Fruit fly (Drosophila melanogaster) whole organism, wandering third instar larva: Measurements from ENCODE around the gene CG9691.

Experiments used
- HLH106 ChIP-seq: fragments of 200-800 bp; optimal IDR thresholded peaks from 3 replicates; lab custom pipeline; 2019; ENCODE audit warnings: missing biosample characterization, mild to moderate bottlenecking, missing genetic modification characterization, moderate library complexity
- Hr78 ChIP-seq: fragments of >200 bp; optimal IDR thresholded peaks from 2 replicates; lab custom pipeline; 2017; ENCODE audit warnings: missing biosample characterization, missing genetic modification characterization
- N ChIP-seq: fragments of >200 bp; optimal IDR thresholded peaks from 2 replicates; lab custom pipeline; 2018; ENCODE audit warnings: missing biosample characterization, missing external identifiers, missing genetic modification characterization
- Rel ChIP-seq, 2 experiments: fragments of 200-800 bp; sonication (Bioruptor generic) in 1 of 2; optimal IDR thresholded peaks; 2 replicates in 1 of 2; 3 replicates in 1 of 2; lab custom pipeline; 2016 to 2019; ENCODE audit warnings: mild to moderate bottlenecking in 2 of 2, missing biosample characterization in 2 of 2, missing genetic modification characterization in 2 of 2, moderate library complexity in 1 of 2
- dmrt93B ChIP-seq: fragments of 200-800 bp; sonication (Bioruptor generic); optimal IDR thresholded peaks from 2 replicates; lab custom pipeline; 2018; ENCODE audit warnings: missing biosample characterization, mild to moderate bottlenecking, missing genetic modification characterization
- fru ChIP-seq: fragments of 200-800 bp; sonication (Bioruptor generic); optimal IDR thresholded peaks from 3 replicates; lab custom pipeline; 2016; ENCODE audit warnings: missing biosample characterization, mild to moderate bottlenecking, missing genetic modification characterization
- h ChIP-seq: fragments of 200-800 bp; sonication (Bioruptor generic); optimal IDR thresholded peaks from 3 replicates; lab custom pipeline; 2016; ENCODE audit warnings: missing biosample characterization, mild to moderate bottlenecking, missing genetic modification characterization
- jim ChIP-seq: fragments of 175-275, 200-325 bp; sonication (Bioruptor generic); optimal IDR thresholded peaks from 2 replicates; lab custom pipeline; 2016; ENCODE audit warnings: missing biosample characterization, mild to moderate bottlenecking, missing genetic modification characterization
- psq ChIP-seq: fragments of 200-800 bp; sonication (Bioruptor generic); optimal IDR thresholded peaks from 3 replicates; lab custom pipeline; 2017; ENCODE audit warnings: missing biosample characterization, mild to moderate bottlenecking, missing genetic modification characterization, moderate library complexity
- sage ChIP-seq: fragments of 200-800 bp; sonication (Bioruptor generic); optimal IDR thresholded peaks from 2 replicates; lab custom pipeline; 2016; ENCODE audit warnings: missing biosample characterization, mild to moderate bottlenecking, missing genetic modification characterization
- sv ChIP-seq: fragments of 200-800 bp; sonication (Bioruptor generic); optimal IDR thresholded peaks from 3 replicates; lab custom pipeline; 2016; ENCODE audit warnings: missing biosample characterization, missing genetic modification characterization

CG9691 gene

dm6 chrX:9930882-9931281, 46.6 kb downstream of the CG9691 start, which contains the start of gene Idgf4:
Gene Idgf4, minus strand, starts transcription at chrX:9930948.
- TF ChIP-seq sage (GFP tag; lab: Kevin White, UChicago) (no peak), dmrt93B (GFP tag; lab: Kevin White, UChicago) (no peak), HLH106 (tag; lab: Kevin White, UChicago) (no peak), N (GFP tag; lab: Kevin White, UChicago) (no peak), h (GFP tag; lab: Kevin White, UChicago) (peak; percentile 9), jim (GFP tag; lab: Kevin White, UChicago) (peak; percentile 17), fru (GFP tag; lab: Kevin White, UChicago) (no peak), psq (peak; percentile 65), Rel (GFP tag; optimal IDR thresholded peaks at IDR 0.05; lab: Kevin White, UChicago) (no peak), Rel (tag; optimal IDR thresholded peaks at IDR 0.05; lab: Kevin White, UChicago) (peak; percentile 1)

- TF ChIP-seq Hr78 (GFP tag; lab: Kevin White, UChicago), result no peak
- no peak for TF ChIP-seq sv (GFP tag; lab: Kevin White, UChicago)
Measured at dm6 chrX:9932296-9932892, 48.2 kb downstream of the CG9691 start.
